Worm (Caenorhabditis elegans): Measurements from ENCODE around the gene mltn-5.

- TF ChIP-seq ama-1 (optimal IDR thresholded peaks at IDR 0.05) = no peak
- TF ChIP-seq hmg-4 (GFP tag; optimal IDR thresholded peaks at IDR 0.05) = no peak
- TF ChIP-seq flt-1 (GFP tag; IDR thresholded peaks at IDR 0.05) = no peak
These were observed 55.0 kb downstream of the mltn-5 start, which contains the start of gene sre-48 for ce11 chrII:13979833-13980513.
